Worm (Caenorhabditis elegans) whole organism, L4/young adult: ENCODE results near the gene aipr-1.

Source experiments
- W03F9.2 ChIP-seq: fragments of 150-350 bp; optimal IDR thresholded peaks from 2 replicates; lab custom pipeline; 2014; ENCODE audit warnings: missing biosample characterization, missing genetic modification characterization
- dao-5 ChIP-seq: sonication (generic microtip); optimal IDR thresholded peaks from 2 replicates; lab custom pipeline; 2016; ENCODE audit warnings: missing genotype, missing genetic modification characterization, moderate library complexity, missing compliant biosample characterization
- him-1 ChIP-seq: sonication (generic microtip); optimal IDR thresholded peaks from 2 replicates; lab custom pipeline; 2016; ENCODE audit warnings: missing genotype, missing genetic modification reagents, missing genetic modification characterization, missing compliant biosample characterization

Gene aipr-1

ce11 chrII:6587264-6587870 lies 6.7 kb downstream of the aipr-1 start, which contains the start of gene C56C10.7:
C56C10.7 (minus strand) TSS chrII:6587575.
- TF ChIP-seq him-1 (tag; lab: Kevin White, UChicago) (no peak), dao-5 (no peak), W03F9.2 (tag; lab: Kevin White, UChicago) (no peak)

ce11 chrII:6582758-6583157 lies 11.3 kb downstream of the aipr-1 start, which contains the start of gene C56C10.4:
C56C10.4 (plus strand) TSS chrII:6583058.
- no peak for TF ChIP-seq him-1 (tag; lab: Kevin White, UChicago)
- TF ChIP-seq dao-5: no peak
- no peak for TF ChIP-seq W03F9.2 (tag; lab: Kevin White, UChicago)

ce11 chrII:6581236-6581635 lies 12.8 kb downstream of the aipr-1 start, which contains the start of gene C56C10.6:
C56C10.6 (minus strand) TSS chrII:6581336.
- TF ChIP-seq W03F9.2 (tag; lab: Kevin White, UChicago) (no peak), him-1 (tag; lab: Kevin White, UChicago) (no peak), dao-5 (no peak)

ce11 chrII:6578378-6578777 lies 15.7 kb downstream of the aipr-1 start, which contains the start of gene sra-31:
sra-31 (minus strand) TSS chrII:6578478.
- TF ChIP-seq him-1 (tag; lab: Kevin White, UChicago) (no peak), W03F9.2 (tag; lab: Kevin White, UChicago) (no peak)

ce11 chrII:6575647-6576046 lies 18.4 kb downstream of the aipr-1 start, which contains the start of gene sra-29:
sra-29 (minus strand) TSS chrII:6575747.
- TF ChIP-seq dao-5 (no peak), W03F9.2 (tag; lab: Kevin White, UChicago) (no peak), him-1 (tag; lab: Kevin White, UChicago) (no peak)

- no peak for TF ChIP-seq him-1 (tag; lab: Kevin White, UChicago)
- no peak for TF ChIP-seq dao-5
- TF ChIP-seq W03F9.2 (tag; lab: Kevin White, UChicago): no peak
These were observed 20.4 kb downstream of the aipr-1 start, which contains the start of gene sra-28 for ce11 chrII:6573677-6574076. sra-28 (minus strand) TSS chrII:6573777.

- TF ChIP-seq him-1 (tag; lab: Kevin White, UChicago) (no peak), dao-5 (no peak), W03F9.2 (tag; lab: Kevin White, UChicago) (no peak)
These were observed 25.3 kb downstream of the aipr-1 start, which contains the start of gene sra-27 for ce11 chrII:6568707-6569106. sra-27 (plus strand) TSS chrII:6569007.

- no peak for TF ChIP-seq W03F9.2 (tag; lab: Kevin White, UChicago)
- no peak for TF ChIP-seq him-1 (tag; lab: Kevin White, UChicago)
- TF ChIP-seq dao-5: no peak
These were observed 27.3 kb downstream of the aipr-1 start, which contains the start of the genes F18C5.5 and F18C5.9 for ce11 chrII:6566628-6567180. F18C5.5 (minus strand) TSS chrII:6566728. F18C5.9 (plus strand) TSS chrII:6567130.

- no peak for TF ChIP-seq him-1 (tag; lab: Kevin White, UChicago)
- TF ChIP-seq dao-5: no peak
- no peak for TF ChIP-seq W03F9.2 (tag; lab: Kevin White, UChicago)
These were observed 29.0 kb downstream of the aipr-1 start, which contains the start of gene mpz-3 for ce11 chrII:6565077-6565476. mpz-3 (minus strand) TSS chrII:6565396.

ce11 chrII:6563238-6563637 lies 30.8 kb downstream of the aipr-1 start:
- no peak for TF ChIP-seq dao-5
- TF ChIP-seq W03F9.2 (tag; lab: Kevin White, UChicago): no peak
- no peak for TF ChIP-seq him-1 (tag; lab: Kevin White, UChicago)

- TF ChIP-seq him-1 (tag; lab: Kevin White, UChicago) (no peak), dao-5 (no peak), W03F9.2 (tag; lab: Kevin White, UChicago) (no peak)
These were observed 31.7 kb downstream of the aipr-1 start for ce11 chrII:6562203-6562867.

ce11 chrII:6561300-6561699 lies 32.8 kb downstream of the aipr-1 start, which contains the start of gene F18C5.10:
F18C5.10 (minus strand) TSS chrII:6561444.
- TF ChIP-seq him-1 (tag; lab: Kevin White, UChicago): no peak
- TF ChIP-seq W03F9.2 (tag; lab: Kevin White, UChicago): no peak
- TF ChIP-seq dao-5: no peak

ce11 chrII:6560291-6560690 lies 33.8 kb downstream of the aipr-1 start:
- TF ChIP-seq dao-5 (no peak), him-1 (tag; lab: Kevin White, UChicago) (no peak), W03F9.2 (tag; lab: Kevin White, UChicago) (no peak)

- TF ChIP-seq him-1 (tag; lab: Kevin White, UChicago): no peak
- no peak for TF ChIP-seq W03F9.2 (tag; lab: Kevin White, UChicago)
- TF ChIP-seq dao-5: no peak
These were observed 35.2 kb downstream of the aipr-1 start for ce11 chrII:6558887-6559286.
